Worm (Caenorhabditis elegans): ENCODE measurements around the gene twk-22.

The twk-22 gene

ce11 chrX:16361001-16361400 lies 54.7 kb downstream of the twk-22 start:
- TF ChIP-seq gei-17 (GFP tag; optimal IDR thresholded peaks at IDR 0.05) (no peak), nfyb-1 (GFP tag; IDR thresholded peaks at IDR 0.05) (0 out of 2 replicates have a peak, but pooled peaks have one; percentile 36)

ce11 chrX:16363637-16364036 lies 57.4 kb downstream of the twk-22 start:
- no peak for TF ChIP-seq ets-4 (GFP tag; optimal IDR thresholded peaks at IDR 0.05)
- TF ChIP-seq cebp-1 (GFP tag; IDR thresholded peaks at IDR 0.05): no peak
- no peak for TF ChIP-seq cebp-1 (tag; optimal IDR thresholded peaks at IDR 0.05)
- TF ChIP-seq C17E4.6 (GFP tag; IDR thresholded peaks at IDR 0.05): no peak
- no peak for TF ChIP-seq D2030.7 (GFP tag; IDR thresholded peaks at IDR 0.05)
- no peak for TF ChIP-seq lir-1 (GFP tag; conservative IDR thresholded peaks at IDR 0.05)
- no peak for TF ChIP-seq efl-1 (GFP tag; optimal IDR thresholded peaks at IDR 0.05)
- no peak for TF ChIP-seq pha-4 (tag; optimal IDR thresholded peaks at IDR 0.05)
- no peak for TF ChIP-seq him-1 (tag; optimal IDR thresholded peaks at IDR 0.05)
- TF ChIP-seq hmg-20 (GFP tag; IDR thresholded peaks at IDR 0.05): no peak
- no peak for TF ChIP-seq bed-1 (GFP tag; IDR thresholded peaks at IDR 0.05)
- no peak for TF ChIP-seq nhr-80 (tag; optimal IDR thresholded peaks at IDR 0.05)
- no peak for TF ChIP-seq ceh-27 (GFP tag; optimal IDR thresholded peaks at IDR 0.05)
- no peak for TF ChIP-seq B0261.1 (tag; optimal IDR thresholded peaks at IDR 0.05)
- TF ChIP-seq hsf-1 (GFP tag; IDR thresholded peaks at IDR 0.05): no peak
- no peak for TF ChIP-seq gei-17 (GFP tag; optimal IDR thresholded peaks at IDR 0.05)
- TF ChIP-seq mcd-1 (GFP tag; IDR thresholded peaks at IDR 0.05): no peak
- TF ChIP-seq B0035.1 (tag; optimal IDR thresholded peaks at IDR 0.05): no peak
- TF ChIP-seq ztf-26 (tag; optimal IDR thresholded peaks at IDR 0.05): no peak
- TF ChIP-seq sea-2 (GFP tag; IDR thresholded peaks at IDR 0.05): no peak
- no peak for TF ChIP-seq snpc-4 (GFP tag; optimal IDR thresholded peaks at IDR 0.05)
- no peak for TF ChIP-seq snpc-4 (tag; optimal IDR thresholded peaks at IDR 0.05)

All from whole organism, young adult.